Fruit fly (Drosophila melanogaster): Measurements from ENCODE around the gene CG1943.
A peak's percentile ranks its signal among the peaks of the same experiment; 100 is the strongest.

Gene CG1943

DNA sequence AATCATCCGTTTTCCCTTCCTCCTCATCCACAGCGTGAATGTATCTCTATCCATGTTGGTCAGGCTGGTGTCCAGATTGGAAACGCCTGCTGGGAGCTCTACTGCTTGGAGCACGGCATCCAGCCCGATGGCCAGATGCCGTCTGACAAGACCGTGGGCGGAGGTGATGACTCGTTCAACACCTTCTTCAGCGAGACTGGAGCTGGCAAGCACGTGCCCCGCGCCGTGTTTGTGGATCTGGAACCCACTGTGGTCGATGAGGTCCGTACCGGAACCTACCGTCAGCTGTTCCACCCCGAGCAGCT lies 12.5 kb downstream of the CG1943 start:
- TF ChIP-seq CG32264 (GFP tag; optimal IDR thresholded peaks at IDR 0.05) (no peak), tai (GFP tag; optimal IDR thresholded peaks at IDR 0.05) (no peak), HLH106 (tag; optimal IDR thresholded peaks at IDR 0.05) (no peak), lola (GFP tag; optimal IDR thresholded peaks at IDR 0.05) (no peak), CrebA (GFP tag; optimal IDR thresholded peaks at IDR 0.05; ENCODE audit: borderline replicate concordance) (no peak), Hr78 (GFP tag; optimal IDR thresholded peaks at IDR 0.05) (no peak), br (GFP tag; optimal IDR thresholded peaks at IDR 0.05) (no peak), Mio (GFP tag; optimal IDR thresholded peaks at IDR 0.05) (no peak), psq (GFP tag; optimal IDR thresholded peaks at IDR 0.05) (no peak), Rel (GFP tag; optimal IDR thresholded peaks at IDR 0.05) (no peak), Rel (tag; optimal IDR thresholded peaks at IDR 0.05) (no peak), dmrt93B (GFP tag; optimal IDR thresholded peaks at IDR 0.05) (no peak), dsf (GFP tag; optimal IDR thresholded peaks at IDR 0.05; ENCODE audit: borderline replicate concordance) (no peak), h (GFP tag; optimal IDR thresholded peaks at IDR 0.05) (no peak), CG9705 (GFP tag; optimal IDR thresholded peaks at IDR 0.05) (no peak)

DNA sequence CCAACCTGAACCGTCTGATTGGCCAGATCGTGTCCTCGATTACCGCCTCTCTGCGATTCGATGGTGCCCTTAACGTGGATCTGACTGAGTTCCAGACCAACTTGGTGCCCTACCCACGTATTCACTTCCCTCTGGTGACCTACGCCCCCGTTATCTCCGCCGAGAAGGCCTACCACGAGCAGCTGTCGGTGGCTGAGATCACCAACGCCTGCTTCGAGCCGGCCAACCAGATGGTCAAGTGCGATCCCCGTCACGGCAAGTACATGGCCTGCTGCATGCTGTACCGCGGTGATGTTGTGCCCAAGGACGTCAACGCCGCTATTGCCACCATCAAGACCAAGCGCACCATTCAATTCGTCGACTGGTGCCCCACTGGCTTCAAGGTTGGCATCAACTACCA lies 13.2 kb downstream of the CG1943 start:
- TF ChIP-seq usp (GFP tag; optimal IDR thresholded peaks at IDR 0.05) = no peak
- TF ChIP-seq dsf (GFP tag; optimal IDR thresholded peaks at IDR 0.05; ENCODE audit: borderline replicate concordance) = no peak
- TF ChIP-seq br (GFP tag; optimal IDR thresholded peaks at IDR 0.05) = no peak
- TF ChIP-seq h (GFP tag; optimal IDR thresholded peaks at IDR 0.05) = no peak
- TF ChIP-seq sage (GFP tag; optimal IDR thresholded peaks at IDR 0.05) = no peak
- no peak for TF ChIP-seq ey (GFP tag; optimal IDR thresholded peaks at IDR 0.05)
- TF ChIP-seq CrebA (GFP tag; optimal IDR thresholded peaks at IDR 0.05; ENCODE audit: borderline replicate concordance) = no peak
- no peak for TF ChIP-seq Mio (GFP tag; optimal IDR thresholded peaks at IDR 0.05)
- no peak for TF ChIP-seq foxo (GFP tag; optimal IDR thresholded peaks at IDR 0.05)
- TF ChIP-seq dmrt93B (GFP tag; optimal IDR thresholded peaks at IDR 0.05) = no peak
- TF ChIP-seq CG9705 (GFP tag; optimal IDR thresholded peaks at IDR 0.05) = no peak
- no peak for TF ChIP-seq fru (GFP tag; optimal IDR thresholded peaks at IDR 0.05)
- no peak for TF ChIP-seq N (GFP tag; optimal IDR thresholded peaks at IDR 0.05)
- TF ChIP-seq Hnf4 (GFP tag; optimal IDR thresholded peaks at IDR 0.05) = no peak
- no peak for TF ChIP-seq sv (GFP tag; optimal IDR thresholded peaks at IDR 0.05)

DNA sequence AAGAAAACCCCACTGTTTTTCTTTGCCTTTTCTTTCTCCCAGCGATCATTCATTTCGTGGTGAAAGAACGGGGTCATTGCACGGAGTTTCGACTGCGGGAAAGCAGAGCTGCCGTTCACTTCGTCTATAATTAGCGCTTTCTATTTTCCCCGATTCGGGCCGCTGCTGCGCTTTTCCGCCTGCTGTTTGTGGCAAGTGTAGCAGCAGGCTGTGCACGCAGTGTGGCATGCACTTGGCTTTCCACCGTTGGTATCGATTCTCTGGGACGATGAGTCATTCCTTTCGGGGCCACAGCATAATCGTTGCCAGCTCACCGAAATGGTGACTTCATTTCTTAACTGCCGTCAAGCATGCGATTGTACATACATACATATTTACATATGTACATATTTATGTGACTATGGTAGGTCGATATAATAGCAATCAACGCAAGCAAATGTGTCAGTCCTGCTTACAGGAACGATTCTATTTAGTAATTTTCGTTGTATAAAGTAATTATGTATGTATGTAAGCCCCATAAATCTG lies 14.2 kb downstream of the CG1943 start:
- TF ChIP-seq Rel (GFP tag; optimal IDR thresholded peaks at IDR 0.05) (no peak), Rel (tag; optimal IDR thresholded peaks at IDR 0.05) (peak; percentile 33), tai (GFP tag; optimal IDR thresholded peaks at IDR 0.05) (no peak), Jra (GFP tag; optimal IDR thresholded peaks at IDR 0.05) (peak; percentile 30), brk (GFP tag; optimal IDR thresholded peaks at IDR 0.05) (peak; percentile 27), br (GFP tag; optimal IDR thresholded peaks at IDR 0.05) (no peak), Hnf4 (GFP tag; optimal IDR thresholded peaks at IDR 0.05) (peak; percentile 13), CG32264 (GFP tag; optimal IDR thresholded peaks at IDR 0.05) (no peak)

DNA sequence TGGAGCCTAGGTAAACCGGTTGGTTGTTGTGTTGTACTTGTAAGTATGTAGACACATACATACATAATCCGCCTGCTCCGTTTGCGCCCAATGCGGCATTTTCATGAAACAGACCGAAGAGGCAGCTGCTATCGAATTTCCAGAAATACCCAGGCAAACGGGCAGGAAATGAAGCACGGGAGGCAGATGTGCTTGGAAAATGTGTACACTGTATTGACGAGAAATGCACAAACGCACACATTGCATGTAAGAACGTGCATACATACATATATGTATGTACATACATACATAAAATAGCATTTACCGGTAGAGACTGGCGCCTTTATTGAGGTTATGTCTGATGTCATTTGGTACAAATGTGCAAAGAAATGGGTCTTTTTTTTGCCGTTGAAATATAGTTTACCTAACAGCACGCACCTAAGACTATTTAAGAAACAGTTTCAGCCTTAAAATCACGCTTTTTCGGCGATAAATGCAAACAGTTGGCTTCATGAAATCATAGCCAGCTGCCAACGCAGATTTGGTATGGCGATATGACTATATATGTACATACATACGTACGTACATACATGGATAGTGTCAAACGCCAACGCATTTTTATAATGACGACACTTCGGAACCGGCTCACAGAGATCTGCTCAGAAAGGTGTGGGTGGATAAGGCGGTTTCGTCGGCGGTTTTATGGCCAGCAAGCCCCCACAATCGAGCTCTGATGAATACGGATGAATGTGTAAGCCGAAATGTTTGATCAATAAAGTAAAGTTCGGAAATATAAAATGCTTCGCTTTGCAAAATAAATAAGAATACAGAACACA lies 15.1 kb downstream of the CG1943 start:
- TF ChIP-seq HLH106 (tag; optimal IDR thresholded peaks at IDR 0.05) = peak; percentile 10
- no peak for TF ChIP-seq Rel (GFP tag; optimal IDR thresholded peaks at IDR 0.05)
- peak; percentile 17 for TF ChIP-seq Rel (tag; optimal IDR thresholded peaks at IDR 0.05)
- TF ChIP-seq Hr83 (GFP tag; optimal IDR thresholded peaks at IDR 0.05; ENCODE audit: poor library complexity, severe bottlenecking) = no peak

DNA sequence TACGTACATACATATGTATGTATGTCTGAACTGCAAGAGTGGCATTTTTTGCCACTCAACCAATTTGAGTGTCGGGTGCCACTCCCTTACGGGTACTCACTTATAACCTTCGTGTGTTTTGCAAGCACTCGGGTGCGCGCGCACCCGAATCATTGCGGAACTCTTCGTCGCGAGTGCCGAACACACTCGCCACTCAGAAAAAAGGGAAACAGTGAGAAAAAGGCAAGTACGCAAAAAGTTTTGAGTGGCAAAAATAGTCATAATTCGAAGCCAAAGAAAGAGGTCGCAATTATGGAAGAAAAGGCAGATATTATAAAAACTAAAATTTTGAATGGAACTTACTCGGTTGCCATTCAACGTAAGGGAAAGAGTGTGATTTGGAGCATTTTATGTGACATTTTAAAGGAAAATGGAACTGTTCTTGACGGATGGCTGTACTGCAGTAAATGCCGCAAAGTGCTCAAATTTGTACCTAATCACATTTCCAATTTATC lies 15.7 kb downstream of the CG1943 start:
- TF ChIP-seq sage (GFP tag; optimal IDR thresholded peaks at IDR 0.05) (no peak), woc (GFP tag; optimal IDR thresholded peaks at IDR 0.05) (peak; percentile 29), jim (GFP tag; optimal IDR thresholded peaks at IDR 0.05) (no peak), foxo (GFP tag; optimal IDR thresholded peaks at IDR 0.05) (peak in 1 of 2 experiments; percentile 20), brk (GFP tag; optimal IDR thresholded peaks at IDR 0.05) (peak; percentile 6), Hr78 (GFP tag; optimal IDR thresholded peaks at IDR 0.05) (no peak), usp (GFP tag; optimal IDR thresholded peaks at IDR 0.05) (no peak), OdsH (GFP tag; optimal IDR thresholded peaks at IDR 0.05) (no peak), ey (GFP tag; optimal IDR thresholded peaks at IDR 0.05) (peak; percentile 36), h (GFP tag; optimal IDR thresholded peaks at IDR 0.05) (peak; percentile 75), Hr83 (GFP tag; optimal IDR thresholded peaks at IDR 0.05; ENCODE audit: poor library complexity, severe bottlenecking) (peak; percentile 53), Dif (GFP tag; optimal IDR thresholded peaks at IDR 0.05; ENCODE audit: partially characterized antibody) (no peak), N (GFP tag; optimal IDR thresholded peaks at IDR 0.05) (no peak), Rel (GFP tag; optimal IDR thresholded peaks at IDR 0.05) (no peak), Rel (tag; optimal IDR thresholded peaks at IDR 0.05) (peak; percentile 57), rgr (GFP tag; optimal IDR thresholded peaks at IDR 0.05) (peak; percentile 33), pan (optimal IDR thresholded peaks at IDR 0.05) (peak; percentile 40), fru (GFP tag; optimal IDR thresholded peaks at IDR 0.05) (peak; percentile 40)

All from whole organism, wandering third instar larva.